Worm (Caenorhabditis elegans) whole organism, L2 larva: ENCODE data around the gene W09D10.4.

Source experiments
- C34F6.9 ChIP-seq: fragments of 150-350 bp; optimal IDR thresholded peaks from 2 replicates; lab custom pipeline; 2014; ENCODE audit warnings: missing biosample characterization, missing genetic modification characterization
- F13H6.1 ChIP-seq: sonication (generic microtip); optimal IDR thresholded peaks from 2 replicates; lab custom pipeline; 2016; ENCODE audit warnings: missing genetic modification characterization, missing compliant biosample characterization
- R02D3.7 ChIP-seq: fragments of 150-350 bp; optimal IDR thresholded peaks from 2 replicates; lab custom pipeline; 2014; ENCODE audit warnings: missing biosample characterization, missing genetic modification characterization
- Y55F3AM.14 ChIP-seq: fragments of 200-800 bp; sonication (Bioruptor generic); optimal IDR thresholded peaks from 2 replicates; lab custom pipeline; 2018; ENCODE audit warnings: mild to moderate bottlenecking, missing genetic modification characterization, missing compliant biosample characterization
- ZK546.5 ChIP-seq: sonication (generic microtip); optimal IDR thresholded peaks from 2 replicates; lab custom pipeline; 2017; ENCODE audit warnings: missing biosample characterization, missing genetic modification characterization
- alr-1 ChIP-seq: fragments of 150-350 bp; optimal IDR thresholded peaks from 2 replicates; lab custom pipeline; 2014; ENCODE audit warnings: missing biosample characterization, missing genetic modification characterization
- aly-2 ChIP-seq: fragments of 150-350 bp; optimal IDR thresholded peaks from 2 replicates; lab custom pipeline; 2014; ENCODE audit warnings: missing biosample characterization, missing genetic modification characterization
- ama-1 ChIP-seq: fragments of 150-350 bp; optimal IDR thresholded peaks from 2 replicates; lab custom pipeline; 2018; ENCODE audit warnings: inconsistent platforms
- blmp-1 ChIP-seq: sonication (generic microtip); optimal IDR thresholded peaks from 2 replicates; lab custom pipeline; 2017; ENCODE audit warnings: missing genetic modification characterization, mild to moderate bottlenecking, missing compliant biosample characterization, antibody characterized with exemption, moderate library complexity; ENCODE audit not compliant: insufficient read depth
- ceh-82 ChIP-seq: fragments of 150-350 bp; optimal IDR thresholded peaks from 2 replicates; lab custom pipeline; 2014; ENCODE audit warnings: missing biosample characterization, missing genetic modification characterization
- crh-2 ChIP-seq: sonication (generic microtip); optimal IDR thresholded peaks from 2 replicates; lab custom pipeline; 2017; ENCODE audit warnings: missing biosample characterization, missing genetic modification characterization
- egl-27 ChIP-seq: sonication (generic microtip); optimal IDR thresholded peaks from 3 replicates; lab custom pipeline; 2017; ENCODE audit warnings: missing biosample characterization, missing genetic modification reagents, missing genetic modification characterization
- elt-1 ChIP-seq: fragments of 150-350 bp; optimal IDR thresholded peaks from 2 replicates; lab custom pipeline; 2014; ENCODE audit warnings: missing biosample characterization, missing genetic modification characterization
- elt-3 ChIP-seq: sonication (generic microtip); optimal IDR thresholded peaks from 2 replicates; lab custom pipeline; 2017; ENCODE audit warnings: missing biosample characterization, missing genetic modification characterization
- fos-1 ChIP-seq: fragments of 150-350 bp; optimal IDR thresholded peaks from 2 replicates; lab custom pipeline; 2014; ENCODE audit warnings: missing biosample characterization, missing genetic modification characterization
- gmeb-1 ChIP-seq: fragments of 150-350 bp; optimal IDR thresholded peaks from 2 replicates; lab custom pipeline; 2014; ENCODE audit warnings: missing biosample characterization, missing genetic modification characterization
- lin-11 ChIP-seq: fragments of 150-350 bp; sonication (generic microtip); optimal IDR thresholded peaks from 2 replicates; lab custom pipeline; 2014; ENCODE audit warnings: missing biosample characterization, missing genetic modification characterization, inconsistent platforms, mixed read lengths
- lin-13 ChIP-seq: fragments of 150-350 bp; optimal IDR thresholded peaks from 2 replicates; lab custom pipeline; 2014; ENCODE audit warnings: missing biosample characterization, missing genetic modification reagents, missing genetic modification characterization
- lin-39 ChIP-seq: fragments of 150-350 bp; optimal IDR thresholded peaks from 2 replicates; lab custom pipeline; 2014; ENCODE audit warnings: missing biosample characterization, missing genetic modification reagents, missing genetic modification characterization
- lsy-2 ChIP-seq, 2 experiments: fragments of 150-350 bp in 1 of 2; sonication (generic microtip) in 1 of 2; optimal IDR thresholded peaks; 2 replicates each; lab custom pipeline; 2014 to 2017; ENCODE audit warnings: missing biosample characterization in 2 of 2, missing genetic modification characterization in 2 of 2
- mab-5 ChIP-seq: fragments of 150-350 bp; optimal IDR thresholded peaks from 2 replicates; lab custom pipeline; 2014; ENCODE audit warnings: missing biosample characterization, missing genetic modification characterization
- mbf-1 ChIP-seq: sonication (generic microtip); optimal IDR thresholded peaks from 2 replicates; lab custom pipeline; 2017; ENCODE audit warnings: missing biosample characterization, missing genetic modification characterization
- mdl-1 ChIP-seq, 2 experiments: fragments of 150-350 bp in 1 of 2; sonication (generic microtip) in 1 of 2; optimal IDR thresholded peaks; 2 replicates each; lab custom pipeline; 2017; ENCODE audit warnings: missing biosample characterization in 2 of 2, missing genetic modification characterization in 2 of 2
- nhr-10 ChIP-seq: sonication (generic microtip); optimal IDR thresholded peaks from 2 replicates; lab custom pipeline; 2017; ENCODE audit warnings: missing biosample characterization, missing genetic modification characterization
- nhr-11 ChIP-seq: fragments of 150-350 bp; optimal IDR thresholded peaks from 2 replicates; lab custom pipeline; 2014; ENCODE audit warnings: missing biosample characterization, missing genetic modification characterization
- nhr-12 ChIP-seq: fragments of 150-350 bp; optimal IDR thresholded peaks from 2 replicates; lab custom pipeline; 2014; ENCODE audit warnings: missing biosample characterization, missing genetic modification characterization
- nhr-129 ChIP-seq: fragments of 150-350 bp; optimal IDR thresholded peaks from 2 replicates; lab custom pipeline; 2014; ENCODE audit warnings: missing biosample characterization, missing genetic modification characterization
- nhr-21 ChIP-seq: fragments of 150-350 bp; optimal IDR thresholded peaks from 2 replicates; lab custom pipeline; 2014; ENCODE audit warnings: missing biosample characterization, missing genetic modification characterization
- nhr-23 ChIP-seq: fragments of 150-350 bp; optimal IDR thresholded peaks from 2 replicates; lab custom pipeline; 2014; ENCODE audit warnings: missing biosample characterization, missing genetic modification reagents, missing genetic modification characterization
- nhr-237 ChIP-seq: fragments of 150-350 bp; optimal IDR thresholded peaks from 2 replicates; lab custom pipeline; 2014; ENCODE audit warnings: missing biosample characterization, missing genetic modification characterization
- nhr-25 ChIP-seq: fragments of 150-350 bp; sonication (generic microtip); optimal IDR thresholded peaks from 3 replicates; lab custom pipeline; 2014; ENCODE audit warnings: missing biosample characterization, missing genetic modification characterization
- nhr-6 ChIP-seq: fragments of 150-350 bp; optimal IDR thresholded peaks from 2 replicates; lab custom pipeline; 2014; ENCODE audit warnings: missing biosample characterization, missing genetic modification characterization
- nhr-77 ChIP-seq: fragments of 150-350 bp; optimal IDR thresholded peaks from 2 replicates; lab custom pipeline; 2014; ENCODE audit warnings: missing biosample characterization, missing genetic modification characterization
- peb-1 ChIP-seq: fragments of 150-350 bp; optimal IDR thresholded peaks from 2 replicates; lab custom pipeline; 2014; ENCODE audit warnings: missing biosample characterization, missing genetic modification characterization
- sem-4 ChIP-seq: fragments of 150-350 bp; optimal IDR thresholded peaks from 2 replicates; lab custom pipeline; 2014; ENCODE audit warnings: missing biosample characterization, missing genetic modification reagents, missing genetic modification characterization
- skn-1 ChIP-seq: sonication (generic microtip); optimal IDR thresholded peaks from 2 replicates; lab custom pipeline; 2017; ENCODE audit warnings: missing biosample characterization, missing genetic modification characterization
- sma-3 ChIP-seq: sonication (generic microtip); optimal IDR thresholded peaks from 2 replicates; lab custom pipeline; 2016; ENCODE audit warnings: missing genetic modification reagents, missing genetic modification characterization, missing compliant biosample characterization
- sma-9 ChIP-seq, 2 experiments: fragments of 150-350 bp in 1 of 2; sonication (generic microtip) in 1 of 2; optimal IDR thresholded peaks; 2 replicates each; lab custom pipeline; 2014 to 2016; ENCODE audit warnings: missing genetic modification characterization in 2 of 2, mild to moderate bottlenecking in 1 of 2, missing biosample characterization in 1 of 2, missing compliant biosample characterization in 1 of 2, missing genetic modification reagents in 1 of 2, moderate library complexity in 1 of 2
- unc-39 ChIP-seq: fragments of 150-350 bp; optimal IDR thresholded peaks from 2 replicates; lab custom pipeline; 2014; ENCODE audit warnings: missing biosample characterization, missing genetic modification characterization
- unc-55 ChIP-seq: fragments of 150-350 bp; sonication (generic microtip); optimal IDR thresholded peaks from 3 replicates; lab custom pipeline; 2014; ENCODE audit warnings: missing biosample characterization, missing genetic modification reagents, missing genetic modification characterization
- unc-62 ChIP-seq: fragments of 150-350 bp; optimal IDR thresholded peaks from 2 replicates; lab custom pipeline; 2014; ENCODE audit warnings: missing biosample characterization, missing genetic modification reagents, missing genetic modification characterization
- zag-1 ChIP-seq: fragments of 150-350 bp; optimal IDR thresholded peaks from 2 replicates; lab custom pipeline; 2014; ENCODE audit warnings: missing biosample characterization, missing genetic modification characterization
- ztf-1 ChIP-seq: fragments of 200-800 bp; sonication (Bioruptor generic); conservative IDR thresholded peaks from 2 replicates; pipeline ENCODE4 v1.3.6; 2022; ENCODE audit warnings: missing genetic modification characterization, missing compliant biosample characterization
- ztf-11 ChIP-seq: sonication (generic microtip); optimal IDR thresholded peaks from 2 replicates; lab custom pipeline; 2017; ENCODE audit warnings: missing biosample characterization, missing genetic modification characterization
- ztf-4 ChIP-seq: fragments of 150-350 bp; optimal IDR thresholded peaks from 2 replicates; lab custom pipeline; 2014; ENCODE audit warnings: missing biosample characterization, missing genetic modification characterization

The W09D10.4 gene

ce11 chrIII:10716091-10716490, at the start of gene W09D10.4:
Gene W09D10.4 (minus strand): TSS chrIII:10716191.
- TF ChIP-seq nhr-129 (tag; lab: Kevin White, UChicago) (peak; percentile 10), ama-1 (lab: Kevin White, UChicago) (no peak), sma-9 (GFP tag; optimal IDR thresholded peaks at IDR 0.05; lab: Kevin White, UChicago) (peak; percentile 32), sma-9 (tag; optimal IDR thresholded peaks at IDR 0.05; lab: Kevin White, UChicago) (no peak), lin-13 (GFP tag; lab: Kevin White, UChicago) (no peak), F13H6.1 (tag; lab: Kevin White, UChicago) (peak; percentile 20)

ce11 chrIII:10763032-10763431, 47.0 kb upstream of the W09D10.4 start, which contains the start of gene dpy-28:
Gene dpy-28 (plus strand): TSS chrIII:10763131.
- TF ChIP-seq ztf-4 (tag; lab: Kevin White, UChicago) (no peak), ama-1 (lab: Kevin White, UChicago) (peak; percentile 21), nhr-21 (tag; lab: Kevin White, UChicago) (peak; percentile 21)

ce11 chrIII:10759050-10760023, 43.3 kb upstream of the W09D10.4 start, which contains the start of gene tasp-1:
Gene tasp-1 (plus strand): TSS chrIII:10759307.
- peak; percentile 95 for TF ChIP-seq skn-1
- TF ChIP-seq mab-5 (tag; lab: Kevin White, UChicago) = peak; percentile 99
- TF ChIP-seq fos-1 (tag; lab: Kevin White, UChicago) = peak; percentile 100
- peak; percentile 100 for TF ChIP-seq unc-55 (GFP tag; lab: Kevin White, UChicago)
- no peak for TF ChIP-seq alr-1 (tag; lab: Kevin White, UChicago)
- peak; percentile 94 for TF ChIP-seq nhr-237 (tag; lab: Kevin White, UChicago)
- peak; percentile 100 for TF ChIP-seq C34F6.9 (tag; lab: Kevin White, UChicago)
- peak; percentile 100 for TF ChIP-seq zag-1 (tag; lab: Kevin White, UChicago)
- TF ChIP-seq lin-13 (GFP tag; lab: Kevin White, UChicago) = peak; percentile 100
- peak; percentile 100 for TF ChIP-seq ceh-82
- TF ChIP-seq nhr-21 (tag; lab: Kevin White, UChicago) = peak; percentile 100
- no peak for TF ChIP-seq elt-3 (tag; lab: Kevin White, UChicago)
- peak; percentile 97 for TF ChIP-seq egl-27 (tag; lab: Kevin White, UChicago)
- no peak for TF ChIP-seq nhr-23
- TF ChIP-seq crh-2 (tag; lab: Kevin White, UChicago) = peak; percentile 100
- peak; percentile 100 for TF ChIP-seq ztf-4 (tag; lab: Kevin White, UChicago)
- TF ChIP-seq sem-4 (tag; lab: Kevin White, UChicago) = peak; percentile 99
- peak; percentile 100 for TF ChIP-seq lin-11 (tag; lab: Kevin White, UChicago)
- peak; percentile 100 for TF ChIP-seq gmeb-1 (tag; lab: Kevin White, UChicago)
- TF ChIP-seq lsy-2 (tag; optimal IDR thresholded peaks at IDR 0.05; lab: Kevin White, UChicago) = peak; percentile 98 to 99
- TF ChIP-seq ZK546.5 (tag; lab: Kevin White, UChicago) = peak; percentile 93
- peak; percentile 58 for TF ChIP-seq mbf-1
- peak; percentile 99 for TF ChIP-seq sma-9 (GFP tag; optimal IDR thresholded peaks at IDR 0.05; lab: Kevin White, UChicago)
- TF ChIP-seq sma-9 (tag; optimal IDR thresholded peaks at IDR 0.05; lab: Kevin White, UChicago) = no peak
- peak; percentile 75 for TF ChIP-seq R02D3.7 (tag; lab: Kevin White, UChicago)
- no peak for TF ChIP-seq elt-1 (tag; lab: Kevin White, UChicago)
- TF ChIP-seq mdl-1 (tag; optimal IDR thresholded peaks at IDR 0.05; lab: Kevin White, UChicago) = peak; percentile 91 to 100
- TF ChIP-seq nhr-12 (tag; lab: Kevin White, UChicago) = peak; percentile 76
- TF ChIP-seq ztf-11 (tag; lab: Kevin White, UChicago) = peak; percentile 80
- peak; percentile 72 for TF ChIP-seq ama-1 (lab: Kevin White, UChicago)
- peak; percentile 99 for TF ChIP-seq ztf-1 (GFP tag; lab: Robert Waterston, UW)
- TF ChIP-seq F13H6.1 (tag; lab: Kevin White, UChicago) = peak; percentile 100
- peak; percentile 94 for TF ChIP-seq nhr-10
- peak; percentile 96 for TF ChIP-seq unc-62 (GFP tag; lab: Kevin White, UChicago)
- peak; percentile 100 for TF ChIP-seq nhr-25 (tag; lab: Kevin White, UChicago)
- peak; percentile 100 for TF ChIP-seq Y55F3AM.14
- TF ChIP-seq lin-39 (tag; lab: Kevin White, UChicago) = peak; percentile 91
- TF ChIP-seq sma-3 (GFP tag; lab: Kevin White, UChicago) = peak; percentile 100
- TF ChIP-seq unc-39 (tag; lab: Kevin White, UChicago) = peak; percentile 100
- no peak for TF ChIP-seq aly-2 (tag; lab: Kevin White, UChicago)
- TF ChIP-seq nhr-129 (tag; lab: Kevin White, UChicago) = peak; percentile 100
- TF ChIP-seq peb-1 (tag; lab: Kevin White, UChicago) = no peak
- TF ChIP-seq nhr-6 (tag; lab: Kevin White, UChicago) = peak; percentile 99
- peak; percentile 97 for TF ChIP-seq blmp-1
- peak; percentile 90 for TF ChIP-seq nhr-11
- peak; percentile 87 for TF ChIP-seq nhr-77 (tag; lab: Kevin White, UChicago)
